Fruit fly (Drosophila melanogaster): ENCODE data around the gene sev.

The sev gene

DNA sequence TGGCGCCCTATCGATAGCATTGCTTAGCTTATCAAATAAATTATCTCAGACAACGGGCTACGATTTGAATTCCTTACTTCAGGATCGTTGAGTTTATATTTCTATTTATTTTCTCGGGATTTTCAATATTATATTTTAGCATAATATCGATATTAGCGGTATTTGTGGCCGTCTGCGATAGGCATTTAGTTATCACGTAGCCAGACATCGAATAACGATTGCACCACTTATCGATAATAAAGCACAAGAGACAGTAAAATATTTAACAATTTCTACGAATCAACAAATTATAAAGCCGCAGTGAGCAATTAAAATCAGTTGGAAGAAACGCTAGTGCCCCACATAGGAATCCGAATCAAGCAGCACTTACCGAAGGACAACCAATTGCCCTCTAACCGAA lies 4.1 kb upstream of the sev start, which contains the start of gene CG2076 (continued):
- TF ChIP-seq pan (optimal IDR thresholded peaks at IDR 0.05) (no peak), pan (GFP tag; optimal IDR thresholded peaks at IDR 0.05 in 1 of 2, IDR thresholded peaks at IDR 0.05 in 1 of 2) (no peak), CG2116 (GFP tag; optimal IDR thresholded peaks at IDR 0.05) (peak; percentile 73), CG42726 (GFP tag; IDR thresholded peaks at IDR 0.05; ENCODE audit: partially characterized antibody) (peak; percentile 58; the same call in 1 of the 2 replicates), CG2199 (GFP tag; IDR thresholded peaks at IDR 0.05) (no peak), nmo (GFP tag; optimal IDR thresholded peaks at IDR 0.05) (peak; percentile 22), al (GFP tag; IDR thresholded peaks at IDR 0.05) (no peak), zen (tag; optimal IDR thresholded peaks at IDR 0.05) (no peak), CG6689 (GFP tag; IDR thresholded peaks at IDR 0.05) (no peak), NC2β (GFP tag; optimal IDR thresholded peaks at IDR 0.05) (no peak), ato (GFP tag; IDR thresholded peaks at IDR 0.05; ENCODE audit: partially characterized antibody) (peak; percentile 83), HLH4C (GFP tag; IDR thresholded peaks at IDR 0.05; ENCODE audit: partially characterized antibody) (peak; percentile 97), vnd (GFP tag; IDR thresholded peaks at IDR 0.05; ENCODE audit: partially characterized antibody) (peak; percentile 92), wek (GFP tag; optimal IDR thresholded peaks at IDR 0.05) (peak; percentile 91), Lim3 (GFP tag; IDR thresholded peaks at IDR 0.05) (no peak), tio (GFP tag; optimal IDR thresholded peaks at IDR 0.05) (no peak), CG16813 (GFP tag; IDR thresholded peaks at IDR 0.05; ENCODE audit: partially characterized antibody) (peak; percentile 89), z (GFP tag; IDR thresholded peaks at IDR 0.05) (no peak), ERR (GFP tag; optimal IDR thresholded peaks at IDR 0.05) (no peak), sens (GFP tag) (peak; percentile 41), lab (GFP tag; optimal IDR thresholded peaks at IDR 0.05) (no peak), CG12236 (GFP tag; optimal IDR thresholded peaks at IDR 0.05) (no peak), CG1602 (GFP tag; optimal IDR thresholded peaks at IDR 0.05) (no peak), CG12391 (tag; optimal IDR thresholded peaks at IDR 0.05) (peak; percentile 4), ash1 (GFP tag; optimal IDR thresholded peaks at IDR 0.05) (no peak), jigr1 (GFP tag; IDR thresholded peaks at IDR 0.05) (no peak), inv (GFP tag; IDR thresholded peaks at IDR 0.05; ENCODE audit: partially characterized antibody) (peak; percentile 84), lbe (GFP tag; optimal IDR thresholded peaks at IDR 0.05) (peak; percentile 6), MBD-R2 (GFP tag; IDR thresholded peaks at IDR 0.05) (peak; percentile 57), CG14860 (GFP tag; IDR thresholded peaks at IDR 0.05; ENCODE audit: partially characterized antibody) (peak; percentile 96), Dref (GFP tag; IDR thresholded peaks at IDR 0.05) (peak; percentile 87), Opbp (GFP tag; IDR thresholded peaks at IDR 0.05; ENCODE audit: partially characterized antibody) (peak; percentile 82; the same call in 2 of the 3 replicates), CG3838 (GFP tag; optimal IDR thresholded peaks at IDR 0.05) (no peak), emc (GFP tag; optimal IDR thresholded peaks at IDR 0.05) (no peak), CG8388 (GFP tag; optimal IDR thresholded peaks at IDR 0.05) (no peak), chinmo (GFP tag; IDR thresholded peaks at IDR 0.05; ENCODE audit: partially characterized antibody) (peak; percentile 81; the same call in 3 of the 4 replicates), CG13287 (GFP tag; IDR thresholded peaks at IDR 0.05; ENCODE audit: partially characterized antibody) (peak; percentile 94), sna (GFP tag; IDR thresholded peaks at IDR 0.05; ENCODE audit: partially characterized antibody) (peak; percentile 93), stwl (tag; optimal IDR thresholded peaks at IDR 0.05) (peak; percentile 65), sug (tag; optimal IDR thresholded peaks at IDR 0.05) (no peak), CG8089 (GFP tag; optimal IDR thresholded peaks at IDR 0.05) (no peak), CG9932 (GFP tag; IDR thresholded peaks at IDR 0.05) (no peak), Chrac-16 (GFP tag; optimal IDR thresholded peaks at IDR 0.05) (no peak), vvl (GFP tag; IDR thresholded peaks at IDR 0.05) (0 out of 2 replicates have a peak, but pooled peaks have one; percentile 11), CG2889 (GFP tag; IDR thresholded peaks at IDR 0.05) (no peak)
